Worm (Caenorhabditis elegans) whole organism, L4 larva: Measurements from ENCODE around the gene rsp-4.

Source experiments
- F26F4.8 ChIP-seq: fragments of 200-800 bp; sonication (Bioruptor generic); conservative IDR thresholded peaks from 2 replicates; pipeline ENCODE4 v1.3.6; 2022; ENCODE audit warnings: missing genetic modification characterization, missing compliant biosample characterization
- F37D6.2 ChIP-seq: sonication (generic microtip); optimal IDR thresholded peaks from 2 replicates; lab custom pipeline; 2016; ENCODE audit warnings: mild to moderate bottlenecking, missing genetic modification characterization, missing compliant biosample characterization
- Y48G9A.11 ChIP-seq: fragments of 200-800 bp; sonication (Bioruptor generic); IDR thresholded peaks from 2 replicates; pipeline ENCODE4 v1.3.6; 2022; ENCODE audit warnings: missing genetic modification reagents, missing genetic modification characterization, missing compliant biosample characterization
- Y5F2A.4 ChIP-seq: fragments of 200-800 bp; sonication (Bioruptor generic); optimal IDR thresholded peaks from 2 replicates; lab custom pipeline; 2018; ENCODE audit warnings: mild to moderate bottlenecking, missing genetic modification characterization, missing compliant biosample characterization
- arid-1 ChIP-seq: fragments of 200-800 bp; sonication (Bioruptor generic); conservative IDR thresholded peaks from 2 replicates; pipeline ENCODE4 v1.3.6; 2022; ENCODE audit warnings: missing genetic modification reagents, missing genetic modification characterization, missing compliant biosample characterization
- cey-2 ChIP-seq: sonication (generic microtip); optimal IDR thresholded peaks from 3 replicates; lab custom pipeline; 2017; ENCODE audit warnings: missing genetic modification characterization, mild to moderate bottlenecking, missing compliant biosample characterization, antibody characterized with exemption, borderline replicate concordance; ENCODE audit not compliant: insufficient read depth
- ctbp-1 ChIP-seq: fragments of 200-800 bp; sonication (Bioruptor generic); IDR thresholded peaks from 2 replicates; pipeline ENCODE4 v1.3.6; 2022; ENCODE audit warnings: missing genetic modification reagents, missing genetic modification characterization, missing compliant biosample characterization
- dmd-9 ChIP-seq: fragments of 200-800 bp; sonication (Bioruptor generic); IDR thresholded peaks from 2 replicates; pipeline ENCODE4 v1.3.6; 2022; ENCODE audit warnings: missing genetic modification reagents, missing genetic modification characterization, missing compliant biosample characterization
- dpl-1 ChIP-seq: fragments of 150-350 bp; optimal IDR thresholded peaks from 2 replicates; lab custom pipeline; 2014; ENCODE audit warnings: missing biosample characterization, missing genetic modification reagents, missing genetic modification characterization
- duxl-1 ChIP-seq: sonication (generic microtip); optimal IDR thresholded peaks from 2 replicates; lab custom pipeline; 2016; ENCODE audit warnings: mild to moderate bottlenecking, missing genetic modification characterization, moderate library complexity, missing compliant biosample characterization; ENCODE audit not compliant: poor library complexity
- fos-1 ChIP-seq: fragments of 150-350 bp; optimal IDR thresholded peaks from 2 replicates; lab custom pipeline; 2014; ENCODE audit warnings: missing biosample characterization, missing genetic modification characterization
- hlh-30 ChIP-seq: sonication (generic microtip); optimal IDR thresholded peaks from 2 replicates; lab custom pipeline; 2017; ENCODE audit warnings: antibody characterized with exemption, mild to moderate bottlenecking, missing genetic modification characterization, missing compliant biosample characterization; ENCODE audit not compliant: insufficient read depth
- lim-7 ChIP-seq: fragments of 200-800 bp; sonication (Bioruptor generic); IDR thresholded peaks from 2 replicates; pipeline ENCODE4 v1.3.6; 2022; ENCODE audit warnings: missing genetic modification characterization, missing compliant biosample characterization
- lin-1 ChIP-seq: fragments of 200-800 bp; sonication (Bioruptor generic); IDR thresholded peaks from 2 replicates; pipeline ENCODE4 v1.3.6; 2022; ENCODE audit warnings: missing genetic modification reagents, missing genetic modification characterization, missing compliant biosample characterization
- lin-13 ChIP-seq: fragments of 150-350 bp; optimal IDR thresholded peaks from 2 replicates; lab custom pipeline; 2014; ENCODE audit warnings: missing biosample characterization, missing genetic modification reagents, missing genetic modification characterization
- lin-38 ChIP-seq: fragments of 200-800 bp; sonication (Bioruptor generic); IDR thresholded peaks from 2 replicates; pipeline ENCODE4 v1.3.6; 2022; ENCODE audit warnings: missing genetic modification reagents, missing genetic modification characterization, missing compliant biosample characterization
- lir-3 ChIP-seq: sonication (generic microtip); optimal IDR thresholded peaks from 2 replicates; lab custom pipeline; 2016; ENCODE audit warnings: mild to moderate bottlenecking, missing genetic modification characterization, missing compliant biosample characterization
- lsy-2 ChIP-seq, 2 experiments: fragments of 150-350 bp in 1 of 2; sonication (generic microtip) in 1 of 2; optimal IDR thresholded peaks; 2 replicates each; lab custom pipeline; 2014 to 2017; ENCODE audit warnings: missing biosample characterization in 2 of 2, missing genetic modification characterization in 2 of 2
- mep-1 ChIP-seq: fragments of 150-350 bp; sonication (generic microtip); optimal IDR thresholded peaks from 3 replicates; lab custom pipeline; 2014; ENCODE audit warnings: missing biosample characterization, missing genetic modification characterization
- mes-2 ChIP-seq: sonication (generic microtip); optimal IDR thresholded peaks from 2 replicates; lab custom pipeline; 2016; ENCODE audit warnings: missing genotype, mild to moderate bottlenecking, missing genetic modification characterization, missing compliant biosample characterization; ENCODE audit not compliant: poor library complexity, severe bottlenecking
- mxl-3 ChIP-seq: fragments of 200-800 bp; sonication (Bioruptor generic); optimal IDR thresholded peaks from 2 replicates; lab custom pipeline; 2018; ENCODE audit warnings: mild to moderate bottlenecking, missing genetic modification characterization, missing compliant biosample characterization
- nhr-102 ChIP-seq: sonication (generic microtip); optimal IDR thresholded peaks from 2 replicates; lab custom pipeline; 2016; ENCODE audit warnings: mild to moderate bottlenecking, missing genetic modification characterization, moderate library complexity, missing compliant biosample characterization
- nhr-111 ChIP-seq: fragments of 200-800 bp; sonication (Bioruptor generic); optimal IDR thresholded peaks from 2 replicates; lab custom pipeline; 2018; ENCODE audit warnings: mild to moderate bottlenecking, missing genetic modification characterization, missing compliant biosample characterization
- nhr-28 ChIP-seq: fragments of 150-350 bp; optimal IDR thresholded peaks from 2 replicates; lab custom pipeline; 2014; ENCODE audit warnings: missing biosample characterization, missing genetic modification characterization
- nhr-42 ChIP-seq: fragments of 200-800 bp; sonication (Bioruptor generic); IDR thresholded peaks from 2 replicates; pipeline ENCODE4 v1.3.6; 2022; ENCODE audit warnings: missing genetic modification characterization, missing compliant biosample characterization
- nhr-48 ChIP-seq: sonication (generic microtip); optimal IDR thresholded peaks from 2 replicates; lab custom pipeline; 2016; ENCODE audit warnings: mild to moderate bottlenecking, missing genetic modification characterization, missing compliant biosample characterization
- pha-4 ChIP-seq, 2 experiments: fragments of 150-350 bp in 1 of 2; fragments of 200-800 bp in 1 of 2; sonication (Bioruptor generic) in 1 of 2; IDR thresholded peaks in 1 of 2; optimal IDR thresholded peaks in 1 of 2; 2 replicates each; pipeline versions ENCODE4 v1.3.6 to Lab custom; 2014 to 2022; ENCODE audit warnings: missing genetic modification characterization in 2 of 2, missing genetic modification reagents in 2 of 2, missing biosample characterization in 1 of 2, missing compliant biosample characterization in 1 of 2
- set-16 ChIP-seq: fragments of 200-800 bp; sonication (Bioruptor generic); IDR thresholded peaks from 2 replicates; pipeline ENCODE4 v1.3.6; 2022; ENCODE audit warnings: missing genetic modification reagents, missing genetic modification characterization, missing compliant biosample characterization
- snpc-1.2 ChIP-seq: fragments of 200-800 bp; sonication (Bioruptor generic); IDR thresholded peaks from 2 replicates; pipeline ENCODE4 v1.3.6; 2022; ENCODE audit warnings: missing genetic modification reagents, missing genetic modification characterization, missing compliant biosample characterization
- spr-1 ChIP-seq: sonication (generic microtip); optimal IDR thresholded peaks from 2 replicates; lab custom pipeline; 2016; ENCODE audit warnings: mild to moderate bottlenecking, missing genetic modification characterization, missing compliant biosample characterization
- tra-1 ChIP-seq: fragments of 200-800 bp; sonication (Bioruptor generic); IDR thresholded peaks from 2 replicates; pipeline ENCODE4 v1.3.6; 2022; ENCODE audit warnings: missing genetic modification reagents, missing genetic modification characterization, missing compliant biosample characterization
- unc-39 ChIP-seq: sonication (generic microtip); optimal IDR thresholded peaks from 2 replicates; lab custom pipeline; 2017; ENCODE audit warnings: missing biosample characterization, missing genetic modification characterization
- unc-62 ChIP-seq, 3 experiments: fragments of 150-350 bp in 1 of 3; sonication (generic microtip); optimal IDR thresholded peaks in 2 of 3; peaks in 1 of 3; 1 replicate in 1 of 3; 2 replicates in 2 of 3; lab custom pipeline; 2014 to 2017; ENCODE audit warnings: missing biosample characterization in 3 of 3, missing genetic modification characterization in 3 of 3, missing genetic modification reagents in 3 of 3, missing genotype in 1 of 3
- zag-1 ChIP-seq: fragments of 150-350 bp; optimal IDR thresholded peaks from 2 replicates; lab custom pipeline; 2014; ENCODE audit warnings: missing biosample characterization, missing genetic modification characterization
- zfp-3 ChIP-seq: fragments of 200-800 bp; sonication (Bioruptor generic); conservative IDR thresholded peaks from 2 replicates; pipeline ENCODE4 v1.3.6; 2022; ENCODE audit warnings: missing genetic modification reagents, missing genetic modification characterization, missing compliant biosample characterization
- zip-2 ChIP-seq: fragments of 150-350 bp; optimal IDR thresholded peaks from 2 replicates; lab custom pipeline; 2014; ENCODE audit warnings: missing biosample characterization, missing genetic modification characterization

rsp-4 gene

DNA sequence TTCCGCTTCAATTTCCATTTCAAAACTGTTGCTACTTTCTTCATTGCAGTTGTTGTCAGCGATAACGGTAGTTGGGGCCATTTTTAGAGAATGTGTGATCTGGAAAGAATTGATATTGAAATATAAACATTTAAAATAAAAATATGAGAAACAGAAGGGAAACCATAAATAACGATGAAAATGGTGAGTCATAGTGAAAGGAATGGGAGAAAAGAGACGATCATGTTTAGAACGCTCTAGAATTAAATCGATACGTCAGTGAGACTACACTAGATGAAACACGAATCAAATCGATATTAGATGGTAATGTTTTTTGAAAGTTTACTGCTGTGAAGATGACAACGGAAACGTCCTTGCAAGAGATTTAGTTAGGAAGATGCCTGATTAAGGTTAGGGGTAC, 20.3 kb upstream of the rsp-4 start, which contains the start of the genes EEED8.12 and EEED8.4:
Gene EEED8.12, minus strand, starts transcription at position 101 of the 400 bp plus-strand sequence.
Gene EEED8.4, plus strand, starts transcription at position 396 of the 400 bp plus-strand sequence.
- TF ChIP-seq unc-62 (GFP tag; optimal IDR thresholded peaks at IDR 0.05 in 1 of 2; lab: Kevin White, UChicago) (no peak), unc-62 (tag; optimal IDR thresholded peaks at IDR 0.05; lab: Kevin White, UChicago) (no peak), lir-3 (tag; lab: Kevin White, UChicago) (no peak), F26F4.8 (GFP tag; lab: Robert Waterston, UW) (no peak), fos-1 (no peak), nhr-111 (GFP tag; lab: Kevin White, UChicago) (no peak), lin-1 (GFP tag; lab: Robert Waterston, UW) (no peak), duxl-1 (tag; lab: Kevin White, UChicago) (no peak), unc-39 (tag; lab: Kevin White, UChicago) (no peak), lim-7 (no peak), lin-13 (GFP tag; lab: Kevin White, UChicago) (no peak), arid-1 (GFP tag; lab: Robert Waterston, UW) (no peak), nhr-48 (tag; lab: Kevin White, UChicago) (no peak), nhr-28 (tag; lab: Kevin White, UChicago) (no peak), set-16 (GFP tag; lab: Robert Waterston, UW) (no peak), lsy-2 (tag; optimal IDR thresholded peaks at IDR 0.05; lab: Kevin White, UChicago) (no peak), Y5F2A.4 (GFP tag; lab: Kevin White, UChicago) (no peak), zag-1 (tag; lab: Kevin White, UChicago) (no peak), snpc-1.2 (GFP tag; lab: Robert Waterston, UW) (no peak)

ce11 chrII:5407548-5407947, 18.9 kb upstream of the rsp-4 start, which contains the start of gene clec-141:
clec-141 (minus strand) TSS chrII:5407648.
- TF ChIP-seq pha-4 (GFP tag; IDR thresholded peaks at IDR 0.05; lab: Robert Waterston, UW) (no peak), pha-4 (tag; optimal IDR thresholded peaks at IDR 0.05; lab: Kevin White, UChicago) (no peak), tra-1 (GFP tag; lab: Robert Waterston, UW) (no peak), zip-2 (tag; lab: Kevin White, UChicago) (no peak), spr-1 (no peak), nhr-102 (tag; lab: Kevin White, UChicago) (no peak), ctbp-1 (GFP tag; lab: Robert Waterston, UW) (no peak), Y48G9A.11 (GFP tag; lab: Robert Waterston, UW) (no peak), nhr-42 (GFP tag; lab: Robert Waterston, UW) (no peak)

DNA sequence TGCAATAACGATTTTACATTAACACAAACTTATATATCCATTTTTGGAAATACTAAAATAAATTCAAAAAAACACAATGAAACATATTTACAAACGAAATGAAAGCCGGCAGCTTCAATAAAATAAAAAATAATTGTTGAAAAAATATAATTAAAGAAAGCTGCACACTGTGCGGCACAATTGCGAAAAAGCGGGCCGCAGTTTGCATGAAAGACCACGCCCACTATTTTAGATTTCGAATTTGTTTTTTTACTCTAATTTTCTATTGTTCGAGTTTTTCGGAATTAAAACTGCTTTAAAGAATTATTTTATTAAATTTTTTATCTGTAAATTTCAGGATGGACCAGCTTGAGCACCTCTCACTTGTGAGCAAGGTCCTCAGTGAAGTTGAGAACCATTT, 10.6 kb upstream of the rsp-4 start, which contains the start of gene mog-5:
Gene mog-5, plus strand, starts transcription at position 338 of the 400 bp plus-strand sequence.
- TF ChIP-seq cey-2 (no peak), zfp-3 (GFP tag; lab: Robert Waterston, UW) (no peak), lin-38 (GFP tag; lab: Robert Waterston, UW) (peak; percentile 40; the same call in 1 of the 2 replicates), mxl-3 (GFP tag; lab: Kevin White, UChicago) (no peak), mes-2 (tag; lab: Kevin White, UChicago) (peak; percentile 77), pha-4 (GFP tag; IDR thresholded peaks at IDR 0.05; lab: Robert Waterston, UW) (no peak), pha-4 (tag; optimal IDR thresholded peaks at IDR 0.05; lab: Kevin White, UChicago) (peak; percentile 25), dpl-1 (GFP tag; lab: Kevin White, UChicago) (peak; percentile 26), mep-1 (tag; lab: Kevin White, UChicago) (no peak), F37D6.2 (tag; lab: Kevin White, UChicago) (no peak), hlh-30 (tag; lab: Kevin White, UChicago) (peak; percentile 23), nhr-102 (tag; lab: Kevin White, UChicago) (no peak), fos-1 (no peak), dmd-9 (no peak)
